Fruit fly (Drosophila melanogaster): ENCODE results near the gene chas.

Gene chas

DNA sequence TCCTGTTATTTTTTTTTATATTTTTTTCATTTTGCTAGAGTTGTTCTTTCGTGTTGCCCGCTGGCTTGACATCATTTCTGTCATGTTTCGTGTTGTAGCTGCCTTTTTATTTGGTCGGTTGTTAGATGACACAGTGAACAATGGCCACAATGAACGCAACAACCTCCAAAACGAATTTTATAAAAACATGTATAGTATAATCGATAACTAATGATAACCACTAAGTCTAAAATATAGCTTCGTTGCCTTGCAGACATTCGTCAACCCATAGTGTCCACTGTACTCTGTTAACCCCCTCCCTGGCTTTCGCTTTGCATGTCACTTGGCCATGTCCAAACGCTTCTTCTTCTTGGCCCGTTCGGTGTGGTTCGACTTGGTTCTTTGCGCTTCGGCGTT is 15.2 kb upstream of the chas start (continued):
- TF ChIP-seq CG1603 (tag; optimal IDR thresholded peaks at IDR 0.05) = peak; percentile 86
- peak; percentile 42 for TF ChIP-seq pb (GFP tag; optimal IDR thresholded peaks at IDR 0.05)
- TF ChIP-seq CG11504 (tag; optimal IDR thresholded peaks at IDR 0.05) = peak; percentile 67
- TF ChIP-seq NC2β (GFP tag; optimal IDR thresholded peaks at IDR 0.05) = peak; percentile 59
- peak; percentile 47 for TF ChIP-seq fd64A (GFP tag; optimal IDR thresholded peaks at IDR 0.05)
- peak; percentile 47 for TF ChIP-seq Abd-B (GFP tag; optimal IDR thresholded peaks at IDR 0.05)
- TF ChIP-seq CG30431 (GFP tag; optimal IDR thresholded peaks at IDR 0.05) = no peak
- no peak for TF ChIP-seq CG6854 (GFP tag; optimal IDR thresholded peaks at IDR 0.05)
- TF ChIP-seq CG32772 (GFP tag; IDR thresholded peaks at IDR 0.05) = peak; percentile 79
- peak; percentile 48; the same call in 2 of the 3 replicates for TF ChIP-seq CG11560 (tag; IDR thresholded peaks at IDR 0.05)
- peak; percentile 57 for TF ChIP-seq CG3847 (GFP tag; IDR thresholded peaks at IDR 0.05)
- TF ChIP-seq CG13775 (GFP tag; optimal IDR thresholded peaks at IDR 0.05) = no peak
- no peak for TF ChIP-seq pzg (GFP tag; optimal IDR thresholded peaks at IDR 0.05)
- TF ChIP-seq CG8944 (GFP tag; optimal IDR thresholded peaks at IDR 0.05) = peak; percentile 73
- TF ChIP-seq CG18619 (GFP tag; optimal IDR thresholded peaks at IDR 0.05) = peak; percentile 29
- TF ChIP-seq CG13123 (GFP tag; optimal IDR thresholded peaks at IDR 0.05) = no peak
- TF ChIP-seq dmrt99B (tag; optimal IDR thresholded peaks at IDR 0.05) = peak; percentile 67
- TF ChIP-seq CG9215 (GFP tag; IDR thresholded peaks at IDR 0.05) = peak; percentile 75
- 0 out of 2 replicates have a peak, but pooled peaks have one; percentile 16 for TF ChIP-seq Lim3 (GFP tag; IDR thresholded peaks at IDR 0.05)
- TF ChIP-seq ab (GFP tag; optimal IDR thresholded peaks at IDR 0.05) = peak; percentile 49
- TF ChIP-seq tin (GFP tag; optimal IDR thresholded peaks at IDR 0.05) = peak; percentile 76
- TF ChIP-seq ssp (GFP tag; IDR thresholded peaks at IDR 0.05) = peak; percentile 73
- TF ChIP-seq lbe (GFP tag; optimal IDR thresholded peaks at IDR 0.05) = no peak
- TF ChIP-seq klu (GFP tag; IDR thresholded peaks at IDR 0.05) = peak; percentile 57
- TF ChIP-seq CG18011 (GFP tag; optimal IDR thresholded peaks at IDR 0.05) = no peak
- TF ChIP-seq Antp (GFP tag; optimal IDR thresholded peaks at IDR 0.05) = peak; percentile 87
- TF ChIP-seq B-H1 (GFP tag; IDR thresholded peaks at IDR 0.05) = peak; percentile 70
- TF ChIP-seq CG9817 (tag; optimal IDR thresholded peaks at IDR 0.05) = peak; percentile 74
- peak; percentile 77 for TF ChIP-seq mam (GFP tag; optimal IDR thresholded peaks at IDR 0.05)
- TF ChIP-seq CG2116 (GFP tag; optimal IDR thresholded peaks at IDR 0.05) = no peak
- TF ChIP-seq vnd (GFP tag; IDR thresholded peaks at IDR 0.05; ENCODE audit: partially characterized antibody) = no peak
- TF ChIP-seq CG12155 (GFP tag; optimal IDR thresholded peaks at IDR 0.05) = peak; percentile 48
- TF ChIP-seq en (GFP tag; optimal IDR thresholded peaks at IDR 0.05) = peak; percentile 2
- TF ChIP-seq chm (GFP tag; IDR thresholded peaks at IDR 0.05) = peak; percentile 87
- TF ChIP-seq CG3995 (GFP tag; optimal IDR thresholded peaks at IDR 0.05) = no peak
- peak; percentile 30 for TF ChIP-seq HHEX (GFP tag; optimal IDR thresholded peaks at IDR 0.05)
- TF ChIP-seq H2.0 (GFP tag; IDR thresholded peaks at IDR 0.05) = peak; percentile 78
- peak; percentile 88 for TF ChIP-seq zfh1 (GFP tag; IDR thresholded peaks at IDR 0.05)
- TF ChIP-seq scrt (GFP tag; optimal IDR thresholded peaks at IDR 0.05) = no peak
- peak; percentile 59 for TF ChIP-seq oc (tag; optimal IDR thresholded peaks at IDR 0.05)
- TF ChIP-seq odd (GFP tag; optimal IDR thresholded peaks at IDR 0.05) = no peak
- TF ChIP-seq CG10147 (GFP tag; optimal IDR thresholded peaks at IDR 0.05) = no peak
- TF ChIP-seq so (GFP tag; IDR thresholded peaks at IDR 0.05) = peak; percentile 60
- no peak for TF ChIP-seq ac (GFP tag; optimal IDR thresholded peaks at IDR 0.05)
- peak; percentile 58 for TF ChIP-seq Ravus (GFP tag; IDR thresholded peaks at IDR 0.05)
- peak; percentile 69 for TF ChIP-seq CG13424 (tag; optimal IDR thresholded peaks at IDR 0.05)
- no peak for TF ChIP-seq CG33557 (GFP tag; optimal IDR thresholded peaks at IDR 0.05)
- TF ChIP-seq CG31365 (tag; optimal IDR thresholded peaks at IDR 0.05) = peak; percentile 31
- no peak for TF ChIP-seq ato (GFP tag; IDR thresholded peaks at IDR 0.05; ENCODE audit: partially characterized antibody)
- peak; percentile 39; the same call in 2 of the 3 replicates for TF ChIP-seq CG11695 (GFP tag; IDR thresholded peaks at IDR 0.05)
- TF ChIP-seq sim (GFP tag; IDR thresholded peaks at IDR 0.05) = peak; percentile 71
- peak; percentile 82 for TF ChIP-seq ara (GFP tag; IDR thresholded peaks at IDR 0.05)

All from whole organism, embryonic.